Worm (Caenorhabditis elegans): ENCODE measurements around the gene F45G2.7.
A peak's percentile ranks its signal among the peaks of the same experiment; 100 is the strongest.

F45G2.7 gene

DNA sequence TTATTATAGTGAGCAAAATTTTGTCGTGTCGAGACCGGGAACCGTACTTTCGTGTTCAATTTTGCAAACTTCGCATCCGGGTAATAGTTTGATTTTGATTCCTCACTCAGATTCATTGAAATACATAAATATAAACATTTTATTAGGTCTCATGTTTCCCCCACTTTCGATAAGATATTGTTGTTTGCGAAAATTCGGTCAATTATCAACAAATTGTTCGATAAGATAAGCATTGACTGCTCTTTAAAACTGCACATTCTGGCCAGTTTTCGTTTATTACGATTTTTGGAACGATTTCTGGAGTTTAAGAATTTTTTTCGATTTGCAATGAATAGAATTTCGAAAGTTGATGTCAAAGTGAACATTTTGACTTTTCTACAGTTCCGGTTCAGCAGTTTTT, 45.7 kb downstream of the F45G2.7 start:
- no peak for TF ChIP-seq C06A6.2 (GFP tag; conservative IDR thresholded peaks at IDR 0.05)
- TF ChIP-seq ztf-22 (GFP tag; optimal IDR thresholded peaks at IDR 0.05): no peak
- TF ChIP-seq nhr-80 (tag; optimal IDR thresholded peaks at IDR 0.05): peak; percentile 43
- no peak for TF ChIP-seq aptf-3 (GFP tag; IDR thresholded peaks at IDR 0.05)

DNA sequence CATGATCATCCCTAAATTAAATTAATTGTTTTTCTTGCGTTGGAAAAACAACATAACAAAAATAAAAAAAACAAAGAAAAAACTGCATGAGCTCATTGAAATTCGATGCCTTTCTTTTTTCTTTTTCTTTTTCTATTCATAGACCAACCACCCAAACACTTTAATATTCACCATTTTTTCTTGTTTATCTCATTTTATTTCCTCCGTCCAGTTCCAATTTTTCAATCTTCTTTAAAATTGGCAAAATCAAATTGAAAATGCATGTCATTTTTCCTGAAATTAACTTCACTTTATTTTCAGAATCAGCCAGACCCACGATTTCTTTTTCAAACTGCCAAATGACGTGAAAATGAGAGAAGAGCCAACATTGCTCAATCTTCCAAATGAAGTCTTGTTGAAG, 48.5 kb downstream of the F45G2.7 start, which contains the start of gene T03F6.4:
TSS of gene T03F6.4 (plus strand) at position 301 of the 400 bp plus-strand sequence.
- no peak for TF ChIP-seq B0035.1 (tag; optimal IDR thresholded peaks at IDR 0.05)
- TF ChIP-seq lin-35 (GFP tag; optimal IDR thresholded peaks at IDR 0.05): no peak
- no peak for TF ChIP-seq nhr-90 (tag; optimal IDR thresholded peaks at IDR 0.05)
- no peak for TF ChIP-seq sdz-38 (tag; optimal IDR thresholded peaks at IDR 0.05)
- TF ChIP-seq sptf-2 (GFP tag; optimal IDR thresholded peaks at IDR 0.05): no peak
- no peak for TF ChIP-seq lag-1 (GFP tag; IDR thresholded peaks at IDR 0.05)
- TF ChIP-seq C06A6.2 (GFP tag; conservative IDR thresholded peaks at IDR 0.05): no peak
- TF ChIP-seq athp-1 (tag; optimal IDR thresholded peaks at IDR 0.05): no peak
- TF ChIP-seq dpl-1 (GFP tag; optimal IDR thresholded peaks at IDR 0.05): no peak
- TF ChIP-seq sea-2 (GFP tag; IDR thresholded peaks at IDR 0.05): no peak

All from whole organism, young adult.